Worm (Caenorhabditis elegans): Measurements from ENCODE around the gene Y57G7A.2.

The Y57G7A.2 gene

ce11 chrII:1323190-1323651, 27.3 kb downstream of the Y57G7A.2 start:
- no peak for TF ChIP-seq tbp1 (GFP tag; optimal IDR thresholded peaks at IDR 0.05)
- TF ChIP-seq lin-40 (tag; optimal IDR thresholded peaks at IDR 0.05) = peak; percentile 40
- TF ChIP-seq F52B5.7 (tag; optimal IDR thresholded peaks at IDR 0.05) = peak; percentile 71
- TF ChIP-seq fkh-3 (tag; optimal IDR thresholded peaks at IDR 0.05) = peak; percentile 47
- peak; percentile 95 for TF ChIP-seq B0336.3 (GFP tag; IDR thresholded peaks at IDR 0.05)
- 0 out of 2 replicates have a peak, but pooled peaks have one; percentile 40 for TF ChIP-seq dox-1 (GFP tag; IDR thresholded peaks at IDR 0.05)
- TF ChIP-seq snpc-1.3 (tag; optimal IDR thresholded peaks at IDR 0.05; ENCODE audit: insufficient read depth) = peak; percentile 4
- TF ChIP-seq ztf-25 (GFP tag; IDR thresholded peaks at IDR 0.05) = no peak
- TF ChIP-seq F23B12.7 (tag; optimal IDR thresholded peaks at IDR 0.05; ENCODE audit: insufficient read depth) = no peak
- TF ChIP-seq pbrm-1 (GFP tag; IDR thresholded peaks at IDR 0.05) = no peak
- TF ChIP-seq ceh-79 (tag; optimal IDR thresholded peaks at IDR 0.05) = peak; percentile 61
- peak; percentile 14; the same call in 1 of the 2 replicates for TF ChIP-seq D2030.7 (GFP tag; IDR thresholded peaks at IDR 0.05)
- peak; percentile 40 for TF ChIP-seq repo-1 (tag; optimal IDR thresholded peaks at IDR 0.05)
- peak; percentile 2 for TF ChIP-seq snpc-3.4 (tag; optimal IDR thresholded peaks at IDR 0.05)
- no peak for TF ChIP-seq nfya-2 (GFP tag; IDR thresholded peaks at IDR 0.05)
- TF ChIP-seq unc-130 (GFP tag; optimal IDR thresholded peaks at IDR 0.05) = peak; percentile 62
- TF ChIP-seq die-1 (tag; optimal IDR thresholded peaks at IDR 0.05) = no peak
- peak; percentile 77; the same call in 1 of the 2 replicates for TF ChIP-seq egrh-3 (GFP tag; IDR thresholded peaks at IDR 0.05)
- peak; percentile 74 for TF ChIP-seq mcd-1 (GFP tag; IDR thresholded peaks at IDR 0.05)
- peak; percentile 78 for TF ChIP-seq F10E7.11 (tag; optimal IDR thresholded peaks at IDR 0.05)
- TF ChIP-seq B0261.1 (tag; optimal IDR thresholded peaks at IDR 0.05) = peak; percentile 2
- TF ChIP-seq dpl-1 (GFP tag; optimal IDR thresholded peaks at IDR 0.05) = no peak
- 0 out of 2 replicates have a peak, but pooled peaks have one; percentile 41 for TF ChIP-seq madf-6 (GFP tag; IDR thresholded peaks at IDR 0.05)
- TF ChIP-seq ceh-27 (GFP tag; optimal IDR thresholded peaks at IDR 0.05) = peak; percentile 25
- 0 out of 2 replicates have a peak, but pooled peaks have one; percentile 27 for TF ChIP-seq rcor-1 (GFP tag; IDR thresholded peaks at IDR 0.05)
- peak; percentile 34 for TF ChIP-seq atf-7 (tag; optimal IDR thresholded peaks at IDR 0.05)
- no peak for TF ChIP-seq rec-8 (tag; optimal IDR thresholded peaks at IDR 0.05)
- no peak for TF ChIP-seq lin-35 (GFP tag; optimal IDR thresholded peaks at IDR 0.05)
- peak; percentile 43 for TF ChIP-seq nhr-27 (tag; optimal IDR thresholded peaks at IDR 0.05)
- 0 out of 2 replicates have a peak, but pooled peaks have one; percentile 68 for TF ChIP-seq hsf-1 (GFP tag; IDR thresholded peaks at IDR 0.05)
- 0 out of 2 replicates have a peak, but pooled peaks have one; percentile 60 for TF ChIP-seq madf-3 (GFP tag; IDR thresholded peaks at IDR 0.05)
- TF ChIP-seq ztf-22 (GFP tag; optimal IDR thresholded peaks at IDR 0.05) = peak; percentile 7
- TF ChIP-seq athp-1 (tag; optimal IDR thresholded peaks at IDR 0.05) = peak; percentile 89
- TF ChIP-seq cebp-1 (GFP tag; IDR thresholded peaks at IDR 0.05) = no peak
- peak; percentile 74 for TF ChIP-seq cebp-1 (tag; optimal IDR thresholded peaks at IDR 0.05)
- peak; percentile 56 for TF ChIP-seq K12H6.12 (tag; optimal IDR thresholded peaks at IDR 0.05)
- peak; percentile 44; the same call in 1 of the 2 replicates for TF ChIP-seq hmg-1.2 (GFP tag; IDR thresholded peaks at IDR 0.05)
- peak; percentile 40 for TF ChIP-seq xnd-1 (tag; optimal IDR thresholded peaks at IDR 0.05)
- no peak for TF ChIP-seq snpc-4 (GFP tag; optimal IDR thresholded peaks at IDR 0.05)
- TF ChIP-seq snpc-4 (tag; optimal IDR thresholded peaks at IDR 0.05) = peak in 2 of 4 experiments; percentile 20 to 46
- peak; percentile 83 for TF ChIP-seq attf-5 (GFP tag; optimal IDR thresholded peaks at IDR 0.05)
- no peak for TF ChIP-seq let-526 (GFP tag; IDR thresholded peaks at IDR 0.05)
- TF ChIP-seq T26A5.8 (tag; optimal IDR thresholded peaks at IDR 0.05) = peak; percentile 64
- TF ChIP-seq hrde-1 (tag; optimal IDR thresholded peaks at IDR 0.05; ENCODE audit: borderline replicate concordance) = peak; percentile 89
- peak; percentile 98 for TF ChIP-seq zfh-2 (GFP tag; conservative IDR thresholded peaks at IDR 0.05)
- peak; percentile 43 for TF ChIP-seq chd-7 (tag; optimal IDR thresholded peaks at IDR 0.05)
- no peak for TF ChIP-seq ama-1 (optimal IDR thresholded peaks at IDR 0.05)
- peak in 1 of 2 experiments; percentile 1 for TF ChIP-seq ama-1 (GFP tag; optimal IDR thresholded peaks at IDR 0.05)
